Worm (Caenorhabditis elegans): ENCODE results near the gene vit-3.

DNA sequence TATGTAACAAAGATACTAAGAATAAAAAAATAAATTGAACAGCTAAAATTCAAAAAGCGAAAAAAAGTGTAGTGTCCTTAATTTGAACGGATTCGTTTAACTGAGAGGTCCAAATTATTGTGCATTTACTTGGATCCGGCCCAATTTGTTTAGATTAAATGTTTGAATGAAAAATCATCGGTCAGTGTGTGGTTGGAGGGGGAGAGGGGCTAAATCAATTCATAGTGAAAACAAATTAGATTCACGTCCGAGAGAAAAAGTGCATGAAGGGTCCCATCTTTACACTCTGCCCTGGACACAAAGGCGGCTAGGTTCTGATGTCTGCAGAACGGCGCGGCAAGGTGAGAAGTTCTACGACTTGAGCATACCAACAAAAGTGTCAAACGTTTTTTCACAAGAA, 46.5 kb upstream of the vit-3 start:
- no peak for TF ChIP-seq tab-1 (GFP tag; IDR thresholded peaks at IDR 0.05)
- TF ChIP-seq flt-1 (GFP tag; IDR thresholded peaks at IDR 0.05) = no peak
- TF ChIP-seq T22C8.4 (GFP tag; IDR thresholded peaks at IDR 0.05) = no peak
- TF ChIP-seq med-1 (GFP tag; optimal IDR thresholded peaks at IDR 0.05; ENCODE audit: insufficient read depth) = no peak
- no peak for TF ChIP-seq ztf-29 (GFP tag; IDR thresholded peaks at IDR 0.05)
- no peak for TF ChIP-seq ztf-23 (GFP tag; IDR thresholded peaks at IDR 0.05)
